Fruit fly (Drosophila melanogaster) whole organism, embryonic: ENCODE results near the gene rasp.

Experiments used
- Blimp-1 ChIP-seq: fragments of 200-800 bp; sonication (Bioruptor generic); optimal IDR thresholded peaks from 3 replicates; lab custom pipeline; 2018; ENCODE audit warnings: missing biosample characterization, missing genetic modification characterization, mild to moderate bottlenecking, moderate library complexity, missing genetic modification reagents
- CG1024 ChIP-seq: fragments of 200-800 bp; sonication (Bioruptor generic); IDR thresholded peaks from 2 replicates; pipeline ENCODE4 v1.3.6; 2022; ENCODE audit warnings: missing biosample characterization, missing genetic modification characterization
- CG10431 ChIP-seq: fragments of 200-800 bp; sonication (Bioruptor generic); optimal IDR thresholded peaks from 3 replicates; lab custom pipeline; 2018; ENCODE audit warnings: missing biosample characterization, mild to moderate bottlenecking, missing genetic modification characterization
- CG10543 ChIP-seq: fragments of 200-800 bp; sonication (Bioruptor generic); optimal IDR thresholded peaks from 3 replicates; lab custom pipeline; 2017; ENCODE audit warnings: missing biosample characterization, mild to moderate bottlenecking, missing genetic modification characterization, moderate library complexity
- CG11085 ChIP-seq: fragments of 200-800 bp; sonication (Bioruptor generic); IDR thresholded peaks from 2 replicates; pipeline ENCODE4 v1.3.6; 2022; ENCODE audit warnings: missing biosample characterization, missing genetic modification characterization
- CG11247 ChIP-seq: fragments of 200-800 bp; sonication (Bioruptor generic); IDR thresholded peaks from 2 replicates; pipeline ENCODE4 v1.3.6; 2022; ENCODE audit warnings: missing biosample characterization, missing genetic modification characterization
- CG12744 ChIP-seq: fragments of 200-800 bp; sonication (Bioruptor generic); optimal IDR thresholded peaks from 2 replicates; lab custom pipeline; 2016; ENCODE audit warnings: missing biosample characterization, missing genetic modification characterization
- CG13287 ChIP-seq: fragments of 200-800 bp; sonication (Bioruptor generic); IDR thresholded peaks from 2 replicates; pipeline ENCODE4 v1.3.6; 2022; ENCODE audit warnings: missing biosample characterization, missing genetic modification characterization; ENCODE audit not compliant: partially characterized antibody
- CG13424 ChIP-seq: fragments of 200-800 bp; sonication (Bioruptor generic); optimal IDR thresholded peaks from 2 replicates; lab custom pipeline; 2019; ENCODE audit warnings: missing biosample characterization, mild to moderate bottlenecking, missing genetic modification characterization, moderate library complexity
- CG1602 ChIP-seq: fragments of 200-800 bp; sonication (Bioruptor generic); optimal IDR thresholded peaks from 3 replicates; lab custom pipeline; 2016; ENCODE audit warnings: missing biosample characterization, missing genetic modification characterization
- CG17385 ChIP-seq: fragments of 200-800 bp; sonication (Bioruptor generic); optimal IDR thresholded peaks from 3 replicates; lab custom pipeline; 2018; ENCODE audit warnings: missing biosample characterization, mild to moderate bottlenecking, missing genetic modification characterization
- CG17612 ChIP-seq: fragments of 200-800 bp; sonication (Bioruptor generic); IDR thresholded peaks from 2 replicates; pipeline ENCODE4 v1.3.6; 2022; ENCODE audit warnings: missing biosample characterization, missing genetic modification characterization
- CG1792 ChIP-seq: fragments of 200-800 bp; sonication (Bioruptor generic); optimal IDR thresholded peaks from 2 replicates; lab custom pipeline; 2016; ENCODE audit warnings: missing biosample characterization, missing genetic modification characterization
- CG2116 ChIP-seq: fragments of 200-800 bp; sonication (Bioruptor generic); optimal IDR thresholded peaks from 3 replicates; lab custom pipeline; 2018; ENCODE audit warnings: missing biosample characterization, mild to moderate bottlenecking, missing genetic modification characterization
- CG2199 ChIP-seq: fragments of 200-800 bp; sonication (Bioruptor generic); IDR thresholded peaks from 3 replicates; pipeline ENCODE4 v1.3.6; 2022; ENCODE audit warnings: missing biosample characterization, missing genetic modification characterization
- CG2712 ChIP-seq: fragments of 200-800 bp; optimal IDR thresholded peaks from 3 replicates; lab custom pipeline; 2019; ENCODE audit warnings: missing biosample characterization, mild to moderate bottlenecking, missing genetic modification characterization, moderate library complexity
- CG3065 ChIP-seq: fragments of 200-800 bp; sonication (Bioruptor generic); optimal IDR thresholded peaks from 2 replicates; lab custom pipeline; 2016; ENCODE audit warnings: missing biosample characterization, missing genetic modification characterization
- CG31365 ChIP-seq: fragments of 200-800 bp; sonication (Bioruptor generic); optimal IDR thresholded peaks from 2 replicates; lab custom pipeline; 2018; ENCODE audit warnings: missing biosample characterization, mild to moderate bottlenecking, missing genetic modification characterization
- CG6854 ChIP-seq: fragments of 200-800 bp; sonication (Bioruptor generic); optimal IDR thresholded peaks from 3 replicates; lab custom pipeline; 2017; ENCODE audit warnings: missing biosample characterization, mild to moderate bottlenecking, missing genetic modification characterization
- CG8290 ChIP-seq, 3 experiments: fragments of 200-800 bp; sonication (Bioruptor generic); optimal IDR thresholded peaks; 2 replicates each; lab custom pipeline; 2016 to 2019; ENCODE audit warnings: missing biosample characterization in 3 of 3, missing genetic modification characterization in 3 of 3, mild to moderate bottlenecking in 2 of 3, moderate library complexity in 1 of 3
- CG8944 ChIP-seq: fragments of 200-800 bp; sonication (Bioruptor generic); optimal IDR thresholded peaks from 3 replicates; lab custom pipeline; 2016; ENCODE audit warnings: missing biosample characterization, missing genetic modification characterization
- CG9876 ChIP-seq: fragments of 200-800 bp; sonication (Bioruptor generic); optimal IDR thresholded peaks from 2 replicates; lab custom pipeline; 2016; ENCODE audit warnings: missing biosample characterization, missing genetic modification characterization
- CrebB ChIP-seq: fragments of 200-800 bp; sonication (Bioruptor generic); optimal IDR thresholded peaks from 3 replicates; lab custom pipeline; 2018; ENCODE audit warnings: missing biosample characterization, mild to moderate bottlenecking, missing genetic modification characterization
- Hand ChIP-seq: fragments of 200-800 bp; sonication (Bioruptor generic); optimal IDR thresholded peaks from 2 replicates; lab custom pipeline; 2017; ENCODE audit warnings: mild to moderate bottlenecking, missing biosample characterization, missing genetic modification reagents, missing genetic modification characterization
- Hmr ChIP-seq: fragments of 200-800 bp; sonication (Bioruptor generic); optimal IDR thresholded peaks from 3 replicates; lab custom pipeline; 2017; ENCODE audit warnings: mild to moderate bottlenecking, missing biosample characterization, missing genetic modification reagents, missing genetic modification characterization
- Hr39 ChIP-seq: fragments of >200 bp; optimal IDR thresholded peaks from 2 replicates; lab custom pipeline; 2017
- MTF-1 ChIP-seq: fragments of 200-800 bp; sonication (Bioruptor generic); optimal IDR thresholded peaks from 2 replicates; lab custom pipeline; 2018; ENCODE audit warnings: missing biosample characterization, mild to moderate bottlenecking, missing genetic modification characterization, borderline replicate concordance
- Nf-YB ChIP-seq: fragments of 200-800 bp; sonication (Bioruptor generic); optimal IDR thresholded peaks from 3 replicates; lab custom pipeline; 2019; ENCODE audit warnings: missing biosample characterization, mild to moderate bottlenecking, missing genetic modification characterization, moderate library complexity
- Nf-YC ChIP-seq: fragments of 200-800 bp; optimal IDR thresholded peaks from 3 replicates; lab custom pipeline; 2019; ENCODE audit warnings: missing biosample characterization, mild to moderate bottlenecking, missing genetic modification characterization, moderate library complexity
- NfI ChIP-seq: fragments of 200-800 bp; sonication (Bioruptor generic); optimal IDR thresholded peaks from 3 replicates; lab custom pipeline; 2018; ENCODE audit warnings: missing biosample characterization, mild to moderate bottlenecking, missing genetic modification characterization, moderate library complexity
- Rfx ChIP-seq: fragments of 200-800 bp; sonication (Bioruptor generic); IDR thresholded peaks from 2 replicates; pipeline ENCODE4 v1.3.6; 2022; ENCODE audit warnings: missing biosample characterization, missing genetic modification characterization
- Ssrp ChIP-seq: fragments of 200-800 bp; sonication (Bioruptor generic); optimal IDR thresholded peaks from 2 replicates; lab custom pipeline; 2018; ENCODE audit warnings: missing biosample characterization, mild to moderate bottlenecking, missing genetic modification characterization, moderate library complexity
- Taf1 ChIP-seq: fragments of 200-800 bp; sonication (Bioruptor generic); IDR thresholded peaks from 2 replicates; pipeline ENCODE4 v1.3.6; 2022; ENCODE audit warnings: missing biosample characterization, missing genetic modification characterization
- Usf ChIP-seq: fragments of 200-800 bp; sonication (Bioruptor generic); optimal IDR thresholded peaks from 2 replicates; lab custom pipeline; 2017; ENCODE audit warnings: missing genotype, missing biosample characterization, missing genetic modification characterization
- bowl ChIP-seq: fragments of 200-800 bp; sonication (Bioruptor generic); IDR thresholded peaks from 2 replicates; pipeline ENCODE4 v1.3.6; 2022; ENCODE audit warnings: missing biosample characterization, missing genetic modification characterization
- btn ChIP-seq: fragments of 200-800 bp; sonication (Bioruptor generic); optimal IDR thresholded peaks from 2 replicates; lab custom pipeline; 2016; ENCODE audit warnings: missing biosample characterization, missing genetic modification characterization
- ems ChIP-seq: fragments of 200-800 bp; sonication (Bioruptor generic); optimal IDR thresholded peaks from 3 replicates; lab custom pipeline; 2016; ENCODE audit warnings: missing biosample characterization, missing genetic modification characterization
- exex ChIP-seq: fragments of 200-800 bp; sonication (Bioruptor generic); optimal IDR thresholded peaks from 4 replicates; lab custom pipeline; 2018; ENCODE audit warnings: missing biosample characterization, mild to moderate bottlenecking, missing genetic modification characterization, moderate library complexity
- gem ChIP-seq: fragments of 200-800 bp; sonication (Bioruptor generic); optimal IDR thresholded peaks from 2 replicates; lab custom pipeline; 2019; ENCODE audit warnings: missing biosample characterization, mild to moderate bottlenecking, missing genetic modification characterization, moderate library complexity
- hb ChIP-seq: fragments of 200-800 bp; sonication (Bioruptor generic); IDR thresholded peaks from 3 replicates; pipeline ENCODE4 v1.3.6; 2022; ENCODE audit warnings: missing biosample characterization, missing genetic modification characterization; ENCODE audit not compliant: partially characterized antibody
- ind ChIP-seq: fragments of 200-800 bp; sonication (Bioruptor generic); optimal IDR thresholded peaks from 3 replicates; lab custom pipeline; 2016; ENCODE audit warnings: missing biosample characterization, missing genetic modification characterization
- jing ChIP-seq: fragments of 200-800 bp; sonication (Bioruptor generic); optimal IDR thresholded peaks from 2 replicates; lab custom pipeline; 2018; ENCODE audit warnings: missing biosample characterization, mild to moderate bottlenecking, missing genetic modification characterization
- nerfin-2 ChIP-seq: fragments of 200-800 bp; sonication (Bioruptor generic); IDR thresholded peaks from 2 replicates; pipeline ENCODE4 v1.3.6; 2022; ENCODE audit warnings: missing biosample characterization, missing genetic modification characterization; ENCODE audit not compliant: partially characterized antibody
- pan ChIP-seq, 4 experiments: fragments of >200 bp in 3 of 4; fragments of 200-800 bp in 1 of 4; sonication (Bioruptor generic) in 1 of 4; optimal IDR thresholded peaks in 3 of 4; IDR thresholded peaks in 1 of 4; 2 replicates each; pipeline versions ENCODE4 v1.3.6 to Lab custom; 2017 to 2022; ENCODE audit warnings: missing biosample characterization in 2 of 4, missing genetic modification characterization in 2 of 4, mixed read lengths in 1 of 4
- pnt ChIP-seq: fragments of 200-800 bp; sonication (Bioruptor generic); optimal IDR thresholded peaks from 3 replicates; lab custom pipeline; 2016; ENCODE audit warnings: missing biosample characterization, missing genetic modification characterization
- run ChIP-seq: fragments of 200-800 bp; sonication (Bioruptor generic); optimal IDR thresholded peaks from 3 replicates; lab custom pipeline; 2018; ENCODE audit warnings: missing biosample characterization, mild to moderate bottlenecking, missing genetic modification characterization
- sug ChIP-seq: fragments of 200-800 bp; optimal IDR thresholded peaks from 2 replicates; lab custom pipeline; 2019; ENCODE audit warnings: missing biosample characterization, mild to moderate bottlenecking, missing genetic modification characterization, moderate library complexity
- tio ChIP-seq: fragments of 200-800 bp; sonication (Bioruptor generic); optimal IDR thresholded peaks from 2 replicates; lab custom pipeline; 2017; ENCODE audit warnings: missing biosample characterization, missing genetic modification characterization, inconsistent platforms
- tna ChIP-seq: fragments of 200-800 bp; sonication (Bioruptor generic); IDR thresholded peaks from 2 replicates; pipeline ENCODE4 v1.3.6; 2022; ENCODE audit warnings: missing biosample characterization, missing genetic modification characterization; ENCODE audit not compliant: partially characterized antibody
- vvl ChIP-seq: fragments of 200-800 bp; sonication (Bioruptor generic); IDR thresholded peaks from 2 replicates; pipeline ENCODE4 v1.3.6; 2022; ENCODE audit warnings: missing biosample characterization, missing genetic modification characterization

rasp gene

DNA sequence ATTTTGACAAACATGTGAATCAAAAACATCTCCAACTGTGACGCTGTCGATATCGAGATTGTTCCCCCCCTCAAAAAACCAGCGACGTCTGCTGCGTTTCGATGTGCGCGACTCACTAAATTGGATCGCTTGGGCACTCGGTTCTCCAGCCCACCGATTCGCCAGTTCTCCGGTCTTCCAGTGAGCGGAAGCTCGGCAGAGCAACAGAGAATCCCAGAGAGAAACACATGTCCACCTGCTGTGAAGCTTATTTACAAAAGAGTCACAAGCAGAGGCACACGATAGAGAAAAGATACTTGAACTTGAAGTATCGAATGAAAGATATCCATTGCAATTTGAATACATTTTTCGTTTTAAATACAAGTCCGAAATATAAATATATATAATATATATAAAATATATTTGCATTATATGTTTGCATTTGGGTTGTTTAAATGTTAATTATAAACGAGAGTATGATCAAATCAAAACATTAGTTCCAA is 27.9 kb upstream of the rasp start (continued):
- no peak for TF ChIP-seq CG13424 (tag; lab: Kevin White, UChicago)
- TF ChIP-seq CG2199 (GFP tag; lab: Robert Waterston, UW) = no peak
- TF ChIP-seq Hmr (GFP tag; lab: Kevin White, UChicago) = peak; percentile 26
- TF ChIP-seq nerfin-2 (GFP tag; lab: Robert Waterston, UW) = no peak
- TF ChIP-seq Ssrp = no peak
- no peak for TF ChIP-seq CG11247 (GFP tag; lab: Robert Waterston, UW)
- no peak for TF ChIP-seq pnt (GFP tag; lab: Kevin White, UChicago)
- TF ChIP-seq tna (GFP tag; lab: Robert Waterston, UW) = no peak
- TF ChIP-seq run (tag; lab: Kevin White, UChicago) = no peak
- peak; percentile 52 for TF ChIP-seq gem
- no peak for TF ChIP-seq sug
- TF ChIP-seq exex (tag; lab: Kevin White, UChicago) = no peak
- no peak for TF ChIP-seq NfI (GFP tag; lab: Kevin White, UChicago)
- peak; percentile 28 for TF ChIP-seq MTF-1 (GFP tag; lab: Kevin White, UChicago)
- no peak for TF ChIP-seq CG1602 (GFP tag; lab: Kevin White, UChicago)
- TF ChIP-seq tio (GFP tag; lab: Kevin White, UChicago) = no peak
- no peak for TF ChIP-seq CG1024
- TF ChIP-seq Rfx (GFP tag; lab: Robert Waterston, UW) = peak; percentile 28; the same call in 1 of the 2 replicates
- TF ChIP-seq CG17385 = peak; percentile 39
- no peak for TF ChIP-seq CG8290 (GFP tag; optimal IDR thresholded peaks at IDR 0.05; lab: Kevin White, UChicago)
- TF ChIP-seq CG8290 (tag; optimal IDR thresholded peaks at IDR 0.05; lab: Kevin White, UChicago) = peak in 1 of 2 experiments; percentile 29
- no peak for TF ChIP-seq jing (GFP tag; lab: Kevin White, UChicago)
- TF ChIP-seq CG10431 (GFP tag; lab: Kevin White, UChicago) = no peak
- TF ChIP-seq CG31365 (tag; lab: Kevin White, UChicago) = no peak
- no peak for TF ChIP-seq hb (GFP tag; lab: Robert Waterston, UW)
- no peak for TF ChIP-seq ems (GFP tag; lab: Kevin White, UChicago)
- no peak for TF ChIP-seq Nf-YB (GFP tag; lab: Kevin White, UChicago)
- no peak for TF ChIP-seq ind
- TF ChIP-seq CG2712 (tag; lab: Kevin White, UChicago) = peak; percentile 13
- TF ChIP-seq btn (GFP tag; lab: Kevin White, UChicago) = no peak
- no peak for TF ChIP-seq bowl (GFP tag; lab: Robert Waterston, UW)
- TF ChIP-seq CG3065 (GFP tag; lab: Kevin White, UChicago) = no peak
- 0 out of 2 replicates have a peak, but pooled peaks have one; percentile 25 for TF ChIP-seq vvl (GFP tag; lab: Robert Waterston, UW)
- TF ChIP-seq Nf-YC (tag; lab: Kevin White, UChicago) = no peak
- TF ChIP-seq CG8944 (GFP tag; lab: Kevin White, UChicago) = no peak
- TF ChIP-seq CG12744 (GFP tag; lab: Kevin White, UChicago) = no peak
- peak; percentile 5 for TF ChIP-seq CrebB
- no peak for TF ChIP-seq Taf1
- TF ChIP-seq CG11085 (GFP tag; lab: Robert Waterston, UW) = no peak
- TF ChIP-seq Hand = no peak
- peak; percentile 7; the same call in 1 of the 2 replicates for TF ChIP-seq CG13287
- no peak for TF ChIP-seq CG6854 (GFP tag; lab: Kevin White, UChicago)
- no peak for TF ChIP-seq Hr39 (lab: Kevin White, UChicago)
- peak; percentile 25 for TF ChIP-seq CG10543 (GFP tag; lab: Kevin White, UChicago)
- TF ChIP-seq CG17612 (GFP tag; lab: Robert Waterston, UW) = no peak
- no peak for TF ChIP-seq CG2116 (GFP tag; lab: Kevin White, UChicago)
- no peak for TF ChIP-seq Usf (GFP tag; lab: Kevin White, UChicago)
- TF ChIP-seq CG9876 = no peak
- TF ChIP-seq pan (optimal IDR thresholded peaks at IDR 0.05; lab: Kevin White, UChicago) = no peak
- peak in 1 of 2 experiments; percentile 14 for TF ChIP-seq pan (GFP tag; optimal IDR thresholded peaks at IDR 0.05 in 1 of 2, IDR thresholded peaks at IDR 0.05 in 1 of 2)
- TF ChIP-seq CG1792 (GFP tag; lab: Kevin White, UChicago) = no peak
- TF ChIP-seq Blimp-1 (GFP tag; lab: Kevin White, UChicago) = peak; percentile 3
